Fruit fly (Drosophila melanogaster): ENCODE data around the gene CycY.

Gene CycY

DNA sequence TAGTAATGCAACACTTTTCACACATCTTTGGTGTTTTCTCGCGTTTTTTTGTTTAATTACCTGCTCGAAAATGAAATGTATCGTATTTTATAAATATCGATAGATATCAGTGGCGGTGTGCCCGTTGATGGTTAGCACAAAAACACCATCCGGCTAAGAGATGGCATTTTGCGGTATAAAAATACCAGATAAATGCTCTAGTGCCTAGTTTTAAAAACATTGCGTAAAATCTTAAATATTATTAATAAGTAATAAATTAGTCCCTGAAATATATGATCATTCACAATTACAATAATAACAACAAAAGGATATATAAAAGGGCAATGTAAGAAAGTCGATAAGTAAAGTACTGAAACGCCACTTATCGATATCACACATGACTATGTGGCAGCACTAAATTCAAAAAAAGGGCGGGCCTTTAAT is at the start of gene CycY:
Gene CycY, minus strand, starts transcription at position 116 of the 423 bp plus-strand sequence.
- no peak for TF ChIP-seq cg (GFP tag; optimal IDR thresholded peaks at IDR 0.05)
- TF ChIP-seq trem (tag; optimal IDR thresholded peaks at IDR 0.05) = peak; percentile 69
- peak; percentile 65 for TF ChIP-seq knrl (GFP tag; IDR thresholded peaks at IDR 0.05; ENCODE audit: partially characterized antibody)
- TF ChIP-seq Ptx1 (GFP tag; IDR thresholded peaks at IDR 0.05) = no peak
- TF ChIP-seq Ets97D (GFP tag; optimal IDR thresholded peaks at IDR 0.05) = peak; percentile 22
- peak; percentile 88 for TF ChIP-seq CG9797 (GFP tag; optimal IDR thresholded peaks at IDR 0.05)
- peak; percentile 71 for TF ChIP-seq unc-4 (GFP tag; IDR thresholded peaks at IDR 0.05; ENCODE audit: partially characterized antibody)
- TF ChIP-seq E2f2 (GFP tag; IDR thresholded peaks at IDR 0.05) = peak; percentile 94
- peak; percentile 56; the same call in 1 of the 2 replicates for TF ChIP-seq inv (GFP tag; IDR thresholded peaks at IDR 0.05; ENCODE audit: partially characterized antibody)
- no peak for TF ChIP-seq croc (GFP tag; conservative IDR thresholded peaks at IDR 0.05)
- TF ChIP-seq CG13287 (GFP tag; IDR thresholded peaks at IDR 0.05; ENCODE audit: partially characterized antibody) = peak; percentile 80
- no peak for TF ChIP-seq Nf-YC (tag; optimal IDR thresholded peaks at IDR 0.05)
- TF ChIP-seq gro (GFP tag; optimal IDR thresholded peaks at IDR 0.05) = no peak
- TF ChIP-seq CG2129 (GFP tag; IDR thresholded peaks at IDR 0.05; ENCODE audit: partially characterized antibody) = peak; percentile 67
- TF ChIP-seq CG3995 (GFP tag; optimal IDR thresholded peaks at IDR 0.05) = no peak
- TF ChIP-seq CG17359 (tag; optimal IDR thresholded peaks at IDR 0.05) = peak; percentile 2
- peak; percentile 67 for TF ChIP-seq CG2712 (tag; optimal IDR thresholded peaks at IDR 0.05)
- TF ChIP-seq Xrp1 (GFP tag; IDR thresholded peaks at IDR 0.05) = 0 out of 2 replicates have a peak, but pooled peaks have one; percentile 5
- peak; percentile 34 for TF ChIP-seq Xbp1 (GFP tag; optimal IDR thresholded peaks at IDR 0.05)
- no peak for TF ChIP-seq CG15479 (GFP tag; optimal IDR thresholded peaks at IDR 0.05)
- peak; percentile 36 for TF ChIP-seq CG18262 (tag; optimal IDR thresholded peaks at IDR 0.05)
- peak; percentile 64 for TF ChIP-seq Dref (GFP tag; IDR thresholded peaks at IDR 0.05)
- TF ChIP-seq CG11504 (tag; optimal IDR thresholded peaks at IDR 0.05) = peak; percentile 42
- no peak for TF ChIP-seq C15 (GFP tag; IDR thresholded peaks at IDR 0.05)
- TF ChIP-seq NC2β (GFP tag; optimal IDR thresholded peaks at IDR 0.05) = no peak
- peak; percentile 19 for TF ChIP-seq CG4424 (GFP tag; optimal IDR thresholded peaks at IDR 0.05)
- TF ChIP-seq Sox102F (GFP tag; optimal IDR thresholded peaks at IDR 0.05) = peak; percentile 26
- peak; percentile 36 for TF ChIP-seq Max (GFP tag; optimal IDR thresholded peaks at IDR 0.05)
- TF ChIP-seq CG14710 (tag; optimal IDR thresholded peaks at IDR 0.05) = peak; percentile 74
- no peak for TF ChIP-seq CG6272 (GFP tag; IDR thresholded peaks at IDR 0.05)
- TF ChIP-seq dmrt11E (tag; optimal IDR thresholded peaks at IDR 0.05) = peak; percentile 31
- peak; percentile 27 for TF ChIP-seq nerfin-1 (tag; optimal IDR thresholded peaks at IDR 0.05)
- 0 out of 3 replicates have a peak, but pooled peaks have one; percentile 21 for TF ChIP-seq CG7963 (GFP tag; IDR thresholded peaks at IDR 0.05; ENCODE audit: partially characterized antibody)
- peak; percentile 80 for TF ChIP-seq Med (GFP tag)
- TF ChIP-seq ato (GFP tag; IDR thresholded peaks at IDR 0.05; ENCODE audit: partially characterized antibody) = 0 out of 2 replicates have a peak, but pooled peaks have one; percentile 35
- TF ChIP-seq CoRest (tag; optimal IDR thresholded peaks at IDR 0.05) = peak; percentile 30
- TF ChIP-seq amos (GFP tag; IDR thresholded peaks at IDR 0.05; ENCODE audit: partially characterized antibody) = peak; percentile 68
- peak; percentile 73 for TF ChIP-seq CG10267 (tag; optimal IDR thresholded peaks at IDR 0.05)
- TF ChIP-seq CG13775 (GFP tag; optimal IDR thresholded peaks at IDR 0.05) = peak; percentile 21
- TF ChIP-seq YL-1 (GFP tag; optimal IDR thresholded peaks at IDR 0.05) = peak; percentile 40
- peak; percentile 64 for TF ChIP-seq CG16813 (GFP tag; IDR thresholded peaks at IDR 0.05; ENCODE audit: partially characterized antibody)
- TF ChIP-seq Adf1 (GFP tag; IDR thresholded peaks at IDR 0.05) = peak; percentile 86
- no peak for TF ChIP-seq CG17328 (GFP tag; IDR thresholded peaks at IDR 0.05)
- peak; percentile 70 for TF ChIP-seq Doc3 (GFP tag; IDR thresholded peaks at IDR 0.05; ENCODE audit: partially characterized antibody)
- TF ChIP-seq row (GFP tag; IDR thresholded peaks at IDR 0.05) = peak; percentile 24; the same call in 1 of the 3 replicates
- peak; percentile 6 for TF ChIP-seq CG5245 (GFP tag; optimal IDR thresholded peaks at IDR 0.05)
- peak; percentile 7 for TF ChIP-seq Ssrp (tag; optimal IDR thresholded peaks at IDR 0.05)
- TF ChIP-seq CG17186 (GFP tag; optimal IDR thresholded peaks at IDR 0.05) = peak; percentile 27
- TF ChIP-seq cwo (GFP tag; optimal IDR thresholded peaks at IDR 0.05) = no peak

All from whole organism, embryonic.